Fruit fly (Drosophila melanogaster): ENCODE results near the gene CG7255.

The CG7255 gene

DNA sequence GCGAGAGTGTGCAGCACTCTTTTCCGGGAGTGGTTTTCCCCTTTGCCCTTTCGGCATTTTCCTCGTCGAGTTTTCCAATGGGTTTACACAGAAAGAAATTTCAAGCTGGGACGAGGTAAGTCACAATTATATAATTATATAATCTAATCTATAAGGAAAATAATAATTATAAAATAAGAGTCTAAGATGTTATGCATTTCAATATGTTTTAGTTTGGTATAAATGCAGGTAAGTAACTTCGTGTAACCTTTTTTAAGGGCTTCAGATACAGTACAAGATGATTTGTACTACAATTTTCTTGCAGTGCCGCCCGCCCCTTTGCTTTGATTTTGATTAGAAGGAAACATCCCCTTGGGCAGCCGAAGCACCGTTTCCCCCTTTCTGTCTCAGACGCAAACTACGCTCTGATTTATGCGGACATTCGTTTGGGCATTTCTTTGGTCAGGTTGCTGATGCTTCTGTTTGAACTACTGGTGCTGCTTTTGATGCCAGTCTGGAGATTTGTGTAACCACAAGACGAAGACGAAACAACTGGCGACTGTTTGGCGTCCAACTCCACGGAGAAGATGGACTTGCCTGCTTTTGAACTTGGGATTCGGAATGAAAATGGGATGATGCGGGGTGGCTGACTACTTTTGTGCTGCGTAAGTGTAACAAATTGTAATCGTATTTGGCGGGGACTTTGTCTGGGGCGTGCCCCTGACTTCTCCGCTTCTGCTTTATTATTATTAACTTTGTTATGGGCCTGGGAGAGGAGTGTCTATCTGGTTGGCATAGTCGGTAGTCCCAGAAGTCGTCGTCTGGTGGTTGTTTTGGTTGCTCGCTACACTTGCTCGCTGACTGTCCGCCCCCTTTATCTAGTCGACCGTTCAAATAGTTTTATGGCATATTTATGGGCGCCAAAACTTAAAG, 7.7 kb downstream of the CG7255 start (continued):
- TF ChIP-seq Xrp1 (GFP tag; IDR thresholded peaks at IDR 0.05): peak; percentile 87
- peak; percentile 89 for TF ChIP-seq CG18262 (tag; optimal IDR thresholded peaks at IDR 0.05)
- no peak for TF ChIP-seq CG31388 (GFP tag; optimal IDR thresholded peaks at IDR 0.05)
- TF ChIP-seq Oli (tag; optimal IDR thresholded peaks at IDR 0.05): peak; percentile 70
- TF ChIP-seq dati (GFP tag; IDR thresholded peaks at IDR 0.05): no peak
- no peak for TF ChIP-seq btn (GFP tag; optimal IDR thresholded peaks at IDR 0.05)
- TF ChIP-seq CG6683 (GFP tag; optimal IDR thresholded peaks at IDR 0.05): no peak
- no peak for TF ChIP-seq rib (GFP tag; IDR thresholded peaks at IDR 0.05)
- TF ChIP-seq tap (tag; optimal IDR thresholded peaks at IDR 0.05): peak; percentile 50
- no peak; the same call in 1 of the 2 replicates for TF ChIP-seq CG3847 (GFP tag; IDR thresholded peaks at IDR 0.05)
- TF ChIP-seq fd102C (GFP tag; optimal IDR thresholded peaks at IDR 0.05): no peak
- no peak for TF ChIP-seq CG12236 (GFP tag; optimal IDR thresholded peaks at IDR 0.05)
- no peak for TF ChIP-seq corto (GFP tag; optimal IDR thresholded peaks at IDR 0.05)
- peak; percentile 82 for TF ChIP-seq row (GFP tag; IDR thresholded peaks at IDR 0.05)
- TF ChIP-seq bbx (GFP tag; IDR thresholded peaks at IDR 0.05; ENCODE audit: partially characterized antibody): no peak
- no peak for TF ChIP-seq mirr (GFP tag; optimal IDR thresholded peaks at IDR 0.05)
- TF ChIP-seq ems (GFP tag; optimal IDR thresholded peaks at IDR 0.05): no peak
- TF ChIP-seq zen (tag; optimal IDR thresholded peaks at IDR 0.05): peak; percentile 52
- peak in 1 of 2 experiments; percentile 19 for TF ChIP-seq chif (GFP tag; optimal IDR thresholded peaks at IDR 0.05)
- TF ChIP-seq hbn (GFP tag; IDR thresholded peaks at IDR 0.05; ENCODE audit: partially characterized antibody): no peak
- TF ChIP-seq odd (GFP tag; optimal IDR thresholded peaks at IDR 0.05): peak; percentile 46
- TF ChIP-seq Scr (GFP tag; IDR thresholded peaks at IDR 0.05; ENCODE audit: partially characterized antibody): no peak
- TF ChIP-seq Adf1 (GFP tag; IDR thresholded peaks at IDR 0.05): no peak
- no peak for TF ChIP-seq sqz (GFP tag; optimal IDR thresholded peaks at IDR 0.05)
- TF ChIP-seq crc (GFP tag; optimal IDR thresholded peaks at IDR 0.05): no peak
- TF ChIP-seq ara (GFP tag; IDR thresholded peaks at IDR 0.05): peak; percentile 74
- TF ChIP-seq gfzf (GFP tag; optimal IDR thresholded peaks at IDR 0.05): no peak
- TF ChIP-seq tgo (GFP tag; IDR thresholded peaks at IDR 0.05): peak; percentile 48; the same call in 2 of the 3 replicates
- TF ChIP-seq CG1647 (GFP tag; optimal IDR thresholded peaks at IDR 0.05): no peak
- TF ChIP-seq pnt (GFP tag; optimal IDR thresholded peaks at IDR 0.05): no peak
- no peak for TF ChIP-seq CHES-1-like (GFP tag; optimal IDR thresholded peaks at IDR 0.05)
- TF ChIP-seq sob (GFP tag; IDR thresholded peaks at IDR 0.05): no peak
- no peak for TF ChIP-seq inv (GFP tag; IDR thresholded peaks at IDR 0.05; ENCODE audit: partially characterized antibody)
- TF ChIP-seq chinmo (GFP tag; IDR thresholded peaks at IDR 0.05; ENCODE audit: partially characterized antibody): no peak
- TF ChIP-seq CG10979 (tag; optimal IDR thresholded peaks at IDR 0.05): peak; percentile 90
- no peak for TF ChIP-seq CG16863 (GFP tag; optimal IDR thresholded peaks at IDR 0.05)
- no peak for TF ChIP-seq amos (GFP tag; IDR thresholded peaks at IDR 0.05; ENCODE audit: partially characterized antibody)
- no peak for TF ChIP-seq Bgb (GFP tag; IDR thresholded peaks at IDR 0.05; ENCODE audit: partially characterized antibody)
- TF ChIP-seq bab2 (GFP tag; optimal IDR thresholded peaks at IDR 0.05): no peak
- peak; percentile 58; the same call in 1 of the 2 replicates for TF ChIP-seq ranshi (GFP tag; IDR thresholded peaks at IDR 0.05)
- TF ChIP-seq CG11504 (tag; optimal IDR thresholded peaks at IDR 0.05): peak; percentile 72
- TF ChIP-seq Dip3 (GFP tag; optimal IDR thresholded peaks at IDR 0.05): no peak
- no peak for TF ChIP-seq Aef1 (GFP tag; IDR thresholded peaks at IDR 0.05)
- peak; percentile 35 for TF ChIP-seq tio (GFP tag; optimal IDR thresholded peaks at IDR 0.05)
- TF ChIP-seq CG18599 (GFP tag; optimal IDR thresholded peaks at IDR 0.05): peak; percentile 45
- no peak for TF ChIP-seq tll (GFP tag; optimal IDR thresholded peaks at IDR 0.05)
- TF ChIP-seq insv (GFP tag; optimal IDR thresholded peaks at IDR 0.05): no peak
- peak; percentile 89 for TF ChIP-seq CG2712 (tag; optimal IDR thresholded peaks at IDR 0.05)

All from whole organism, embryonic.